Fruit fly (Drosophila melanogaster): ENCODE measurements around the gene CG7049.

The CG7049 gene

dm6 chr3L:160446-161094 is 15.5 kb downstream of the CG7049 start (continued):
- peak; percentile 14; the same call in 1 of the 3 replicates for TF ChIP-seq sr (GFP tag; IDR thresholded peaks at IDR 0.05)
- TF ChIP-seq CG17186 (GFP tag; optimal IDR thresholded peaks at IDR 0.05) = no peak
- peak; percentile 55 for TF ChIP-seq ash1 (GFP tag; optimal IDR thresholded peaks at IDR 0.05)
- TF ChIP-seq CG7556 (GFP tag; optimal IDR thresholded peaks at IDR 0.05) = no peak
- TF ChIP-seq CG17359 (tag; optimal IDR thresholded peaks at IDR 0.05) = no peak
- TF ChIP-seq her (GFP tag; optimal IDR thresholded peaks at IDR 0.05) = peak; percentile 10
- peak; percentile 52 for TF ChIP-seq HmgZ (tag; optimal IDR thresholded peaks at IDR 0.05)
- no peak for TF ChIP-seq pnt (GFP tag; optimal IDR thresholded peaks at IDR 0.05)
- peak; percentile 59; the same call in 2 of the 3 replicates for TF ChIP-seq Dbx (GFP tag; IDR thresholded peaks at IDR 0.05)
- no peak for TF ChIP-seq ssp (GFP tag; IDR thresholded peaks at IDR 0.05)
- TF ChIP-seq pfk (GFP tag; optimal IDR thresholded peaks at IDR 0.05) = peak; percentile 17
- peak; percentile 19 for TF ChIP-seq CG33557 (GFP tag; optimal IDR thresholded peaks at IDR 0.05)
- TF ChIP-seq CG2712 (tag; optimal IDR thresholded peaks at IDR 0.05) = peak; percentile 2
- peak; percentile 95; the same call in 3 of the 4 replicates for TF ChIP-seq chinmo (GFP tag; IDR thresholded peaks at IDR 0.05; ENCODE audit: partially characterized antibody)
- TF ChIP-seq MTF-1 (GFP tag; optimal IDR thresholded peaks at IDR 0.05; ENCODE audit: borderline replicate concordance) = no peak

dm6 chr3L:159406-160084 is 16.5 kb downstream of the CG7049 start:
- TF ChIP-seq kay (GFP tag; optimal IDR thresholded peaks at IDR 0.05) (no peak), Elba2 (GFP tag; optimal IDR thresholded peaks at IDR 0.05) (no peak), CG8478 (optimal IDR thresholded peaks at IDR 0.05) (no peak), shn (GFP tag; optimal IDR thresholded peaks at IDR 0.05) (no peak), Atf3 (GFP tag; optimal IDR thresholded peaks at IDR 0.05) (no peak), CG16815 (GFP tag; optimal IDR thresholded peaks at IDR 0.05) (no peak), insv (GFP tag; optimal IDR thresholded peaks at IDR 0.05) (peak in 1 of 2 experiments; percentile 63), Blimp-1 (GFP tag; optimal IDR thresholded peaks at IDR 0.05) (peak; percentile 51), Eip74EF (GFP tag; optimal IDR thresholded peaks at IDR 0.05) (peak in 1 of 2 experiments; percentile 56), slp2 (GFP tag; optimal IDR thresholded peaks at IDR 0.05) (no peak), pros (GFP tag; optimal IDR thresholded peaks at IDR 0.05) (peak; percentile 78), CG17361 (GFP tag; IDR thresholded peaks at IDR 0.05) (no peak), sob (GFP tag; IDR thresholded peaks at IDR 0.05) (no peak), stwl (tag; optimal IDR thresholded peaks at IDR 0.05) (peak; percentile 14), CG2199 (GFP tag; IDR thresholded peaks at IDR 0.05) (peak; percentile 26; the same call in 1 of the 3 replicates), eyg (GFP tag; optimal IDR thresholded peaks at IDR 0.05) (no peak), unc-4 (GFP tag; IDR thresholded peaks at IDR 0.05; ENCODE audit: partially characterized antibody) (no peak), CG2129 (GFP tag; IDR thresholded peaks at IDR 0.05; ENCODE audit: partially characterized antibody) (no peak), Six4 (GFP tag; optimal IDR thresholded peaks at IDR 0.05) (peak; percentile 26), CG4424 (GFP tag; optimal IDR thresholded peaks at IDR 0.05) (no peak), Awh (GFP tag; IDR thresholded peaks at IDR 0.05) (0 out of 2 replicates have a peak, but pooled peaks have one; percentile 14), dati (GFP tag; IDR thresholded peaks at IDR 0.05) (no peak), Hr39 (optimal IDR thresholded peaks at IDR 0.05) (no peak), CG8281 (tag; optimal IDR thresholded peaks at IDR 0.05) (peak; percentile 19), CG7786 (GFP tag; optimal IDR thresholded peaks at IDR 0.05) (no peak), lola (GFP tag; optimal IDR thresholded peaks at IDR 0.05) (no peak), sens (GFP tag) (peak; percentile 44), CG12299 (tag; optimal IDR thresholded peaks at IDR 0.05) (no peak), CG11247 (GFP tag; IDR thresholded peaks at IDR 0.05) (no peak), Dip2 (GFP tag; IDR thresholded peaks at IDR 0.05) (no peak), CG4360 (GFP tag; IDR thresholded peaks at IDR 0.05) (peak; percentile 66), gcm (GFP tag; optimal IDR thresholded peaks at IDR 0.05) (peak; percentile 42)
